Worm (Caenorhabditis elegans) whole organism, L1 larva: ENCODE measurements around the gene ccr-4.

Experiments used
- C16A3.4 ChIP-seq: fragments of 150-350 bp; optimal IDR thresholded peaks from 2 replicates; lab custom pipeline; 2014; ENCODE audit warnings: missing biosample characterization, missing genetic modification characterization
- Y116A8C.19 ChIP-seq: sonication (generic microtip); optimal IDR thresholded peaks from 2 replicates; lab custom pipeline; 2016; ENCODE audit warnings: missing compliant biosample characterization, missing genetic modification characterization, borderline replicate concordance
- aha-1 ChIP-seq: fragments of 150-350 bp; optimal IDR thresholded peaks from 2 replicates; lab custom pipeline; 2014; ENCODE audit warnings: missing biosample characterization, missing genetic modification characterization
- alr-1 ChIP-seq: fragments of 200-800 bp; sonication (Bioruptor generic); optimal IDR thresholded peaks from 2 replicates; lab custom pipeline; 2018; ENCODE audit warnings: borderline replicate concordance, mild to moderate bottlenecking, missing genetic modification characterization, missing compliant biosample characterization
- aly-2 ChIP-seq: fragments of 150-350 bp; optimal IDR thresholded peaks from 2 replicates; lab custom pipeline; 2014; ENCODE audit warnings: missing biosample characterization, missing genetic modification characterization
- ama-1 ChIP-seq: fragments of 150-350 bp; optimal IDR thresholded peaks from 2 replicates; lab custom pipeline; 2014
- blmp-1 ChIP-seq: fragments of 150-350 bp; optimal IDR thresholded peaks from 2 replicates; lab custom pipeline; 2014; ENCODE audit warnings: missing biosample characterization, missing genetic modification characterization
- ceh-8 ChIP-seq: fragments of 200-800 bp; sonication (Bioruptor generic); optimal IDR thresholded peaks from 2 replicates; lab custom pipeline; 2018; ENCODE audit warnings: mild to moderate bottlenecking, missing genetic modification characterization, moderate library complexity, missing compliant biosample characterization
- ceh-88 ChIP-seq: fragments of 200-800 bp; sonication (Bioruptor generic); IDR thresholded peaks from 2 replicates; pipeline ENCODE4 v1.3.6; 2022; ENCODE audit warnings: missing genetic modification characterization, missing compliant biosample characterization
- ceh-90 ChIP-seq: sonication (generic microtip); optimal IDR thresholded peaks from 2 replicates; lab custom pipeline; 2016; ENCODE audit warnings: missing genetic modification characterization, missing compliant biosample characterization
- ces-1 ChIP-seq: fragments of 150-350 bp; optimal IDR thresholded peaks from 2 replicates; lab custom pipeline; 2014; ENCODE audit warnings: missing biosample characterization, missing genetic modification reagents, missing genetic modification characterization
- dpl-1 ChIP-seq, 3 experiments: fragments of 150-350 bp in 2 of 3; sonication (generic microtip) in 1 of 3; optimal IDR thresholded peaks; 2 replicates each; lab custom pipeline; 2014 to 2017; ENCODE audit warnings: missing biosample characterization in 3 of 3, missing genetic modification characterization in 3 of 3, missing genetic modification reagents in 3 of 3
- dsc-1 ChIP-seq: sonication (generic microtip); optimal IDR thresholded peaks from 2 replicates; lab custom pipeline; 2016; ENCODE audit warnings: mild to moderate bottlenecking, missing genetic modification characterization, missing compliant biosample characterization
- efl-1 ChIP-seq, 4 experiments: fragments of 150-350 bp; optimal IDR thresholded peaks in 3 of 4; peaks in 1 of 4; 1 replicate in 1 of 4; 2 replicates in 3 of 4; lab custom pipeline; 2014; ENCODE audit warnings: missing biosample characterization in 2 of 4, missing genetic modification characterization in 2 of 4, missing genetic modification reagents in 2 of 4
- efl-3 ChIP-seq: fragments of 200-800 bp; sonication (Bioruptor generic); optimal IDR thresholded peaks from 2 replicates; lab custom pipeline; 2018; ENCODE audit warnings: mild to moderate bottlenecking, missing genetic modification characterization, missing compliant biosample characterization
- egl-13 ChIP-seq: sonication (generic microtip); optimal IDR thresholded peaks from 2 replicates; lab custom pipeline; 2016; ENCODE audit warnings: missing genotype, missing genetic modification reagents, missing genetic modification characterization, missing compliant biosample characterization
- egl-27 ChIP-seq, 2 experiments: fragments of 150-350 bp in 1 of 2; sonication (generic microtip); optimal IDR thresholded peaks; 3 replicates each; lab custom pipeline; 2017 to 2018; ENCODE audit warnings: missing biosample characterization in 2 of 2, missing genetic modification characterization in 2 of 2, missing genetic modification reagents in 2 of 2
- elt-2 ChIP-seq: sonication (generic microtip); optimal IDR thresholded peaks from 2 replicates; lab custom pipeline; 2016; ENCODE audit warnings: missing genetic modification characterization, mild to moderate bottlenecking, inconsistent platforms, missing compliant biosample characterization, missing genetic modification reagents
- elt-3 ChIP-seq, 6 experiments: fragments of 150-350 bp in 1 of 6; sonication (generic microtip); optimal IDR thresholded peaks; 2 replicates each; lab custom pipeline; 2017 to 2018; ENCODE audit warnings: missing biosample characterization in 6 of 6, missing genetic modification characterization in 6 of 6, inconsistent platforms in 1 of 6
- fkh-10 ChIP-seq: sonication (generic microtip); optimal IDR thresholded peaks from 2 replicates; lab custom pipeline; 2017; ENCODE audit warnings: missing biosample characterization, missing genetic modification reagents, missing genetic modification characterization
- fkh-4 ChIP-seq: sonication (generic microtip); optimal IDR thresholded peaks from 2 replicates; lab custom pipeline; 2016; ENCODE audit warnings: missing compliant biosample characterization, missing genetic modification characterization, borderline replicate concordance
- hpl-2 ChIP-seq: fragments of 150-350 bp; optimal IDR thresholded peaks from 2 replicates; lab custom pipeline; 2014; ENCODE audit warnings: missing biosample characterization, missing genetic modification reagents, missing genetic modification characterization
- isw-1 ChIP-seq: fragments of 200-800 bp; sonication (Bioruptor generic); IDR thresholded peaks from 2 replicates; pipeline ENCODE4 v1.3.6; 2022; ENCODE audit warnings: missing genetic modification characterization, missing compliant biosample characterization
- lin-14 ChIP-seq: fragments of 200-800 bp; sonication (Bioruptor generic); optimal IDR thresholded peaks from 2 replicates; lab custom pipeline; 2018; ENCODE audit warnings: mild to moderate bottlenecking, missing genetic modification characterization, moderate library complexity, missing compliant biosample characterization
- mdl-1 ChIP-seq, 2 experiments: fragments of 150-350 bp; optimal IDR thresholded peaks; 2 replicates each; lab custom pipeline; 2014 to 2017; ENCODE audit warnings: missing biosample characterization in 2 of 2, missing genetic modification characterization in 2 of 2, inconsistent platforms in 1 of 2
- mep-1 ChIP-seq: fragments of 150-350 bp; optimal IDR thresholded peaks from 2 replicates; lab custom pipeline; 2014; ENCODE audit warnings: missing biosample characterization, missing genetic modification characterization
- nhr-11 ChIP-seq: fragments of 150-350 bp; optimal IDR thresholded peaks from 2 replicates; lab custom pipeline; 2014; ENCODE audit warnings: missing biosample characterization, missing genetic modification characterization
- nhr-12 ChIP-seq: sonication (generic microtip); optimal IDR thresholded peaks from 2 replicates; lab custom pipeline; 2017; ENCODE audit warnings: missing biosample characterization, missing genetic modification characterization
- nhr-28 ChIP-seq: fragments of 150-350 bp; optimal IDR thresholded peaks from 2 replicates; lab custom pipeline; 2014; ENCODE audit warnings: missing biosample characterization, missing genetic modification characterization
- nhr-47 ChIP-seq: sonication (generic microtip); optimal IDR thresholded peaks from 2 replicates; lab custom pipeline; 2016; ENCODE audit warnings: mild to moderate bottlenecking, missing genetic modification characterization, moderate library complexity, missing compliant biosample characterization
- nhr-71 ChIP-seq: sonication (generic microtip); optimal IDR thresholded peaks from 2 replicates; lab custom pipeline; 2016; ENCODE audit warnings: mild to moderate bottlenecking, missing genetic modification characterization, moderate library complexity, missing compliant biosample characterization
- nhr-76 ChIP-seq: sonication (generic microtip); optimal IDR thresholded peaks from 2 replicates; lab custom pipeline; 2017; ENCODE audit warnings: missing biosample characterization, missing genetic modification characterization
- nhr-84 ChIP-seq: sonication (generic microtip); optimal IDR thresholded peaks from 2 replicates; lab custom pipeline; 2017; ENCODE audit warnings: missing biosample characterization, missing genetic modification characterization
- pax-3 ChIP-seq: fragments of 200-800 bp; sonication (Bioruptor generic); optimal IDR thresholded peaks from 2 replicates; lab custom pipeline; 2018; ENCODE audit warnings: mild to moderate bottlenecking, missing genetic modification characterization, moderate library complexity, missing compliant biosample characterization
- pqm-1 ChIP-seq: sonication (generic microtip); optimal IDR thresholded peaks from 3 replicates; lab custom pipeline; 2017; ENCODE audit warnings: missing biosample characterization, missing genetic modification characterization
- rnt-1 ChIP-seq: sonication (generic microtip); optimal IDR thresholded peaks from 2 replicates; lab custom pipeline; 2016; ENCODE audit warnings: mild to moderate bottlenecking, missing genetic modification characterization, moderate library complexity, missing compliant biosample characterization
- snpc-4 ChIP-seq: fragments of 150-350 bp; optimal IDR thresholded peaks from 2 replicates; lab custom pipeline; 2014; ENCODE audit warnings: missing biosample characterization, missing genetic modification characterization
- snu-23 ChIP-seq: sonication (generic microtip); optimal IDR thresholded peaks from 2 replicates; lab custom pipeline; 2016; ENCODE audit warnings: missing genetic modification characterization, missing compliant biosample characterization
- sptf-1 ChIP-seq: fragments of 150-350 bp; optimal IDR thresholded peaks from 2 replicates; lab custom pipeline; 2014; ENCODE audit warnings: missing biosample characterization, missing genetic modification characterization
- unc-30 ChIP-seq: sonication (generic microtip); optimal IDR thresholded peaks from 2 replicates; lab custom pipeline; 2017; ENCODE audit warnings: missing biosample characterization, missing genetic modification characterization
- unc-62 ChIP-seq: fragments of 150-350 bp; optimal IDR thresholded peaks from 2 replicates; lab custom pipeline; 2014; ENCODE audit warnings: missing biosample characterization, missing genetic modification reagents, missing genetic modification characterization
- unc-86 ChIP-seq: sonication (generic microtip); optimal IDR thresholded peaks from 2 replicates; lab custom pipeline; 2016; ENCODE audit warnings: missing genetic modification characterization, missing compliant biosample characterization
- unc-98 ChIP-seq: fragments of 200-800 bp; sonication (Bioruptor generic); IDR thresholded peaks from 2 replicates; pipeline ENCODE4 v1.3.6; 2022; ENCODE audit warnings: missing genetic modification characterization, missing compliant biosample characterization
- zag-1 ChIP-seq: fragments of 150-350 bp; optimal IDR thresholded peaks from 2 replicates; lab custom pipeline; 2014; ENCODE audit warnings: missing biosample characterization, missing genetic modification characterization
- ztf-11 ChIP-seq, 2 experiments: sonication (generic microtip); optimal IDR thresholded peaks; 2 replicates each; lab custom pipeline; 2016 to 2017; ENCODE audit warnings: missing genetic modification characterization in 2 of 2, missing biosample characterization in 1 of 2, missing compliant biosample characterization in 1 of 2
- ztf-4 ChIP-seq: fragments of 150-350 bp; optimal IDR thresholded peaks from 2 replicates; lab custom pipeline; 2014; ENCODE audit warnings: missing biosample characterization, missing genetic modification characterization

Gene ccr-4

DNA sequence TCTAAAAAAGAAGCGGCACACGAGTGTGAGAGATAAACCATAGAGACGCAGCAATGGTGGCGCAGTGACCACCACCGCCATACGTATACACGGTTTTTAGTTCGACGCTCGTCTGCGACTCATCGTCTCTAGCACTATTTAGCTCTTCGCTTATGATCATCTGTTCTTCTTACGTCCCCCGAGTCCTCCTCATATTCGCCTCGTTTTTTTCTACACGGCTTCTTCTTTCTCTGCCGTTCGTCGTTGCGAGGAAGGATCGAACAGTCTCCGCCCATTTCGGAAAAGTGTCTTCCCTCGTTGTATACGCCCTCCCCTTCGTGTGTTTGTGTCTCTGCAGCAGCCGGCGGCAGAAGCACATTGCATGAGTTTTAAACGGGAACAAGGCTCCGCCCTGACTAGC lies 3.6 kb downstream of the ccr-4 start:
- TF ChIP-seq efl-1 (optimal IDR thresholded peaks at IDR 0.05; lab: Kevin White, UChicago) = no peak
- TF ChIP-seq efl-1 (GFP tag; optimal IDR thresholded peaks at IDR 0.05 in 1 of 2; lab: Kevin White, UChicago) = peak in 1 of 2 experiments; percentile 90
- TF ChIP-seq elt-2 (tag; lab: Kevin White, UChicago) = no peak
- no peak for TF ChIP-seq elt-3 (tag; optimal IDR thresholded peaks at IDR 0.05; lab: Kevin White, UChicago)
- TF ChIP-seq unc-98 (GFP tag; lab: Robert Waterston, UW) = no peak
- TF ChIP-seq nhr-71 = no peak
- peak; percentile 15 for TF ChIP-seq lin-14 (GFP tag; lab: Kevin White, UChicago)
- TF ChIP-seq ces-1 (GFP tag; lab: Kevin White, UChicago) = no peak
- TF ChIP-seq snpc-4 = no peak
- no peak for TF ChIP-seq pax-3 (tag; lab: Kevin White, UChicago)
- TF ChIP-seq, all 84 proteins: peak for 2

DNA sequence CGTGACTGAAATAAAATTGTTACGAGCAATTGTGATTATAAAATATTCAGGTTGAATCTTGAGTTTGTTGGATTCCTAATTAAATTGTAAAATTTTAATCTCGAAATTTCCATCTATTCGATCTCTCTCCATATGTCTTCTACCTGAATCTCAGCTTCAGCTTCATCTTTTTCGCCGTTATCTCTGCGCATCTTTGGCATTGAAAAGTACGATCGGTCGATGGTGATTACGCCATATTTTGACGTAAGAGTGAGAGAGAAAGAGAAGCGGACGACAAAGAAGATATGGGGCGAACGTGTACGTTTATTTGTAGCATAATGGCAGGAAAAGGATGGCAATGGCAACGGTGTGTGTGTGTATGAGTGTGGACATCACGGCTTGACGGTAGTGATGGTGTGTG lies 5.2 kb downstream of the ccr-4 start:
- no peak for TF ChIP-seq alr-1 (tag; lab: Kevin White, UChicago)
- TF ChIP-seq blmp-1 (tag; lab: Kevin White, UChicago) = peak; percentile 11

DNA sequence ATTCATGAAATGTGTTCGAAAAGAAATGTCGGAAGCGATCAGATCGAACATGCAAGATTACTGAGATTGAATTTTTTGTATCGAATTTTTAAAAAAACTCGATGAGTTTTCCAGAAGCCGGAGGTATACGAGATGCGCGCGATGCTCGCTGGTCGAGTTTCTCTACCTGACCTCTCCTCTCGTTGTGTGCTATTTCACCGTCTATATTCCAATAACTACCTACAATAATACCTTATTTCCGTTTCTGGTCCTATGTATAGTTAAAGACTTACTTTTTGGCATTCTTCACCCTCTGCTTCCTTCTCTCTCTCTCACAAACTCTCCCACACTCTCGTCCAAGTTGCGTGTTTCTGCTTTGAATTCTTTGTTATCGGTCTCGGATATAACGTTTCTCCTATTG lies 10.0 kb downstream of the ccr-4 start:
- TF ChIP-seq nhr-12 (tag; lab: Kevin White, UChicago) = no peak
- TF ChIP-seq nhr-47 (tag; lab: Kevin White, UChicago) = no peak
- no peak for TF ChIP-seq snu-23 (GFP tag; lab: Kevin White, UChicago)
- TF ChIP-seq ztf-11 (tag; optimal IDR thresholded peaks at IDR 0.05; lab: Kevin White, UChicago) = no peak
- TF ChIP-seq nhr-11 = no peak
- TF ChIP-seq efl-3 (GFP tag; lab: Kevin White, UChicago) = no peak
- no peak for TF ChIP-seq nhr-76 (tag; lab: Kevin White, UChicago)
- TF ChIP-seq aha-1 (tag; lab: Kevin White, UChicago) = no peak
- TF ChIP-seq nhr-28 (tag; lab: Kevin White, UChicago) = no peak
- TF ChIP-seq hpl-2 (GFP tag; lab: Kevin White, UChicago) = no peak
- no peak for TF ChIP-seq dsc-1 (tag; lab: Kevin White, UChicago)
- TF ChIP-seq unc-30 (tag; lab: Kevin White, UChicago) = no peak
- no peak for TF ChIP-seq mdl-1 (tag; optimal IDR thresholded peaks at IDR 0.05; lab: Kevin White, UChicago)

DNA sequence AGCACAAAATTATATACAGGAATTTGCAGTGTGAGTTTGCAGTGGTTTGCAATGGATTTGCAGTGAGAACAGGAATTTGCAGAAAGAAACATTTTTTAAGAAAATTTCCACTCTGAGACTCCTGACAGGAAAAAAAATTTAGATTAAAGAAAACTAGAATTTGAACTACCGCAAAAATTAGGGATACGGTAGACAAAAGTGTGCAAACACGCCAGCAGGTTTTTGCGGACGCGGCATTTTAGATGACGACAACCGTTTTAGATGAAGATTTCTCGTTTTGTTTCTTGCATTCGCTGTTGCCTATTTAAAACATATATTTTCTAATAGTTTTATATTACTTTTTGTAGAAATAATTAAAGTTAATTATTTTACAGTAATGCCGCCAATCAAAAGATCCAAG lies 10.5 kb downstream of the ccr-4 start, which contains the start of gene wdr-46:
TSS of gene wdr-46 (plus strand) at position 375 of the 400 bp plus-strand sequence.
- TF ChIP-seq Y116A8C.19 (tag; lab: Kevin White, UChicago) (no peak), ceh-8 (peak; percentile 76), sptf-1 (tag; lab: Kevin White, UChicago) (no peak), unc-30 (tag; lab: Kevin White, UChicago) (no peak), ztf-11 (tag; optimal IDR thresholded peaks at IDR 0.05; lab: Kevin White, UChicago) (peak in 1 of 2 experiments; percentile 68), egl-13 (tag; lab: Kevin White, UChicago) (peak; percentile 78), nhr-76 (tag; lab: Kevin White, UChicago) (no peak), ceh-90 (tag; lab: Kevin White, UChicago) (peak; percentile 47), aly-2 (tag; lab: Kevin White, UChicago) (peak; percentile 72), ceh-88 (GFP tag; lab: Robert Waterston, UW) (peak; percentile 63), pax-3 (tag; lab: Kevin White, UChicago) (peak; percentile 59), mep-1 (tag; lab: Kevin White, UChicago) (peak; percentile 93), mdl-1 (tag; optimal IDR thresholded peaks at IDR 0.05; lab: Kevin White, UChicago) (peak in 1 of 2 experiments; percentile 79), isw-1 (GFP tag; lab: Robert Waterston, UW) (peak; percentile 88), ama-1 (lab: Kevin White, UChicago) (peak; percentile 10), rnt-1 (peak; percentile 90), elt-3 (tag; optimal IDR thresholded peaks at IDR 0.05; lab: Kevin White, UChicago) (peak in 3 of 6 experiments; percentile 56 to 83 (median 66)), egl-27 (tag; optimal IDR thresholded peaks at IDR 0.05; lab: Kevin White, UChicago) (no peak), ztf-4 (peak; percentile 65), nhr-84 (tag; lab: Kevin White, UChicago) (no peak), fkh-10 (GFP tag; lab: Kevin White, UChicago) (peak; percentile 48), unc-86 (tag; lab: Kevin White, UChicago) (peak; percentile 86), pqm-1 (no peak), dpl-1 (GFP tag; optimal IDR thresholded peaks at IDR 0.05; lab: Kevin White, UChicago) (peak; percentile 98 to 99 (median 99)), fkh-4 (tag; lab: Kevin White, UChicago) (peak; percentile 42), zag-1 (tag; lab: Kevin White, UChicago) (peak; percentile 11), unc-62 (GFP tag; lab: Kevin White, UChicago) (no peak), nhr-12 (tag; lab: Kevin White, UChicago) (no peak), nhr-28 (tag; lab: Kevin White, UChicago) (no peak), C16A3.4 (tag; lab: Kevin White, UChicago) (peak; percentile 87)
